Fruit fly (Drosophila melanogaster): ENCODE data around the gene CG31141.

dm6 chr3R:23938564-23939122, 15.5 kb downstream of the CG31141 start:
- TF ChIP-seq dmrt93B (GFP tag; optimal IDR thresholded peaks at IDR 0.05) (no peak), sage (GFP tag; optimal IDR thresholded peaks at IDR 0.05) (no peak), Abd-B (GFP tag; optimal IDR thresholded peaks at IDR 0.05) (no peak)

Data from whole organism, wandering third instar larva.